Fruit fly (Drosophila melanogaster): ENCODE results near the gene 5-HT2A.

Gene 5-HT2A

dm6 chr3R:4640546-4641253, 28.0 kb downstream of the 5-HT2A start:
- no peak for TF ChIP-seq Ets21C (GFP tag; optimal IDR thresholded peaks at IDR 0.05)
- TF ChIP-seq CG8319 (GFP tag; optimal IDR thresholded peaks at IDR 0.05): no peak
- peak; percentile 12 for TF ChIP-seq Eip78C (GFP tag)
- no peak for TF ChIP-seq vri (GFP tag; optimal IDR thresholded peaks at IDR 0.05)
- no peak for TF ChIP-seq eg (GFP tag; IDR thresholded peaks at IDR 0.05)
- TF ChIP-seq CG8119 (GFP tag; IDR thresholded peaks at IDR 0.05): no peak

dm6 chr3R:4641254-4641573, 28.5 kb downstream of the 5-HT2A start:
- TF ChIP-seq svp (GFP tag): no peak
- peak; percentile 60 for TF ChIP-seq vri (GFP tag; optimal IDR thresholded peaks at IDR 0.05)

dm6 chr3R:4641616-4642102, 29.0 kb downstream of the 5-HT2A start, which contains the start of the genes CG9775, MED31 and slx1:
CG9775 (minus strand) TSS chr3R:4641838.
MED31 (plus strand) TSS chr3R:4641963.
slx1 (plus strand) TSS chr3R:4641963.
- TF ChIP-seq CG11902 (GFP tag; optimal IDR thresholded peaks at IDR 0.05): peak; percentile 62
- no peak for TF ChIP-seq Hr38 (GFP tag; optimal IDR thresholded peaks at IDR 0.05)
- peak; percentile 59 for TF ChIP-seq Hr39 (GFP tag; optimal IDR thresholded peaks at IDR 0.05)
- peak; percentile 60 for TF ChIP-seq CG7368 (GFP tag; optimal IDR thresholded peaks at IDR 0.05)
- TF ChIP-seq Smox (GFP tag; optimal IDR thresholded peaks at IDR 0.05): peak; percentile 60
- peak; percentile 51 for TF ChIP-seq CG11762 (GFP tag; optimal IDR thresholded peaks at IDR 0.05; ENCODE audit: insufficient read depth)
- TF ChIP-seq Blimp-1 (GFP tag; optimal IDR thresholded peaks at IDR 0.05): no peak
- peak; percentile 30 for TF ChIP-seq fd59A (GFP tag; optimal IDR thresholded peaks at IDR 0.05)
- peak; percentile 35 for TF ChIP-seq Eip75B (GFP tag; optimal IDR thresholded peaks at IDR 0.05)
- TF ChIP-seq CG32006 (GFP tag; optimal IDR thresholded peaks at IDR 0.05): peak; percentile 86
- no peak for TF ChIP-seq CG16779 (tag; optimal IDR thresholded peaks at IDR 0.05)
- peak; percentile 66 for TF ChIP-seq dsx (GFP tag; optimal IDR thresholded peaks at IDR 0.05; ENCODE audit: poor library complexity, severe bottlenecking)
- peak; percentile 78 for TF ChIP-seq Ets96B (tag; optimal IDR thresholded peaks at IDR 0.05)
- TF ChIP-seq Sox14 (GFP tag; optimal IDR thresholded peaks at IDR 0.05): peak; percentile 67
- peak; percentile 81 for TF ChIP-seq achi (GFP tag; optimal IDR thresholded peaks at IDR 0.05)
- TF ChIP-seq eg (GFP tag; IDR thresholded peaks at IDR 0.05): peak; percentile 86; the same call in 2 of the 3 replicates
- TF ChIP-seq Hr4 (GFP tag; optimal IDR thresholded peaks at IDR 0.05): peak; percentile 70
- TF ChIP-seq CG6808 (GFP tag; optimal IDR thresholded peaks at IDR 0.05): peak; percentile 51
- TF ChIP-seq acj6 (GFP tag; optimal IDR thresholded peaks at IDR 0.05): peak; percentile 84
- peak; percentile 65 for TF ChIP-seq net (GFP tag; optimal IDR thresholded peaks at IDR 0.05)
- TF ChIP-seq CG9139 (GFP tag; optimal IDR thresholded peaks at IDR 0.05): no peak
- TF ChIP-seq Eip78C (GFP tag): peak; percentile 87
- peak in 1 of 2 experiments; percentile 54 for TF ChIP-seq ss (GFP tag; optimal IDR thresholded peaks at IDR 0.05)
- TF ChIP-seq fkh (GFP tag; optimal IDR thresholded peaks at IDR 0.05): peak; percentile 8
- peak; percentile 79 for TF ChIP-seq CG6163 (GFP tag; IDR thresholded peaks at IDR 0.05)
- peak; percentile 70 for TF ChIP-seq CG31627 (GFP tag; optimal IDR thresholded peaks at IDR 0.05)
- no peak for TF ChIP-seq fd85E (GFP tag; optimal IDR thresholded peaks at IDR 0.05)
- peak; percentile 67 for TF ChIP-seq Gug (GFP tag; IDR thresholded peaks at IDR 0.05)
- TF ChIP-seq esn (GFP tag; optimal IDR thresholded peaks at IDR 0.05): peak; percentile 72
- TF ChIP-seq CG8632 (GFP tag; optimal IDR thresholded peaks at IDR 0.05): peak; percentile 78
- TF ChIP-seq Sox15 (GFP tag; optimal IDR thresholded peaks at IDR 0.05): peak; percentile 75
- no peak for TF ChIP-seq CG6854 (GFP tag; optimal IDR thresholded peaks at IDR 0.05)
- TF ChIP-seq pdm3 (GFP tag; optimal IDR thresholded peaks at IDR 0.05): peak; percentile 53
- no peak for TF ChIP-seq vri (GFP tag; optimal IDR thresholded peaks at IDR 0.05)
- TF ChIP-seq CG4318 (GFP tag; optimal IDR thresholded peaks at IDR 0.05): peak; percentile 80
- peak; percentile 76 for TF ChIP-seq cyc (GFP tag; optimal IDR thresholded peaks at IDR 0.05)
- peak; percentile 41 for TF ChIP-seq Sox102F (GFP tag; optimal IDR thresholded peaks at IDR 0.05)
- TF ChIP-seq CG1621 (tag; optimal IDR thresholded peaks at IDR 0.05): peak; percentile 48
- TF ChIP-seq CG6276 (GFP tag; optimal IDR thresholded peaks at IDR 0.05): no peak
- no peak; the same call in 2 of the 3 replicates for TF ChIP-seq CG8119 (GFP tag; IDR thresholded peaks at IDR 0.05)
- peak; percentile 43 for TF ChIP-seq topi (GFP tag; optimal IDR thresholded peaks at IDR 0.05)
- peak; percentile 35 for TF ChIP-seq Ets21C (GFP tag; optimal IDR thresholded peaks at IDR 0.05)
- peak; percentile 74 for TF ChIP-seq lz (GFP tag; optimal IDR thresholded peaks at IDR 0.05)
- peak; percentile 85 for TF ChIP-seq OdsH (GFP tag; optimal IDR thresholded peaks at IDR 0.05)
